Fruit fly (Drosophila melanogaster): ENCODE data around the gene velo.

Gene velo

DNA sequence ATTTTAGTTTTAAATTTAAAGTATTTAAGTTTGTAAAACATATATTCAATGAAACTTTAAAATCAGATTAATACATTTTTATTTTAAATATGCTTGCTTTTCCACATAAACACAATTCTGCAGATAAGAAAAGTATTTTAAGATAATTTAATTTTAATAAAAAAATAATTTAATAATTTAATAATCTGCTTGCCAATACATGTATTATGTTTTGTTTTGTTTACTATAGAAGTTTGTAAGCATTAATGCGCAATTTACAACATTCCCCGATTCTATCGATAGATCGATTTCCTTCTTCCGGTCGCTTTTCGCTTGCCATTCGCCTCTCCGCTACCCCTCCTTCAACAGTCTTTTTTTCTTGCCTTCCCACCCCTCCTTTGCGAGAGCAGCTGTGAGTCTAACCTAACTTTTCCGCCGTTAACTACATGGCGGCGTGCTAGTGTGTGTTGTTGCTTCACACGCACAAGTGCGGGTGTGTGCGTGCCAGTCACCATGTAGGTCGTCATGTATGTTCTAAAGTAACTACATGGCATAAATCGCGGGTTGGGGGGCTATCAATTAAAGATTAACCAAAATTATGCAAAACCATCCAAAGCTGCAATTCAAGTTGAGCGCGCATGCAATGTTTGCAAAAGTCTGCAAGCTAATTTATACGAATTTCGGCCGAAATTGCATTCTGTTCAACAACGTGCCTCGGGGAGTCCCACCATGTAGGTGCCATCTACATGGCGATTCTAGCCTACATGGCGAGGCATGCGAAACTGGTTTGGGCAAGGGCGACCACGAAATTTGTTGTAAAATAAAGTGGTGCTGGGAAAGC, 9.0 kb downstream of the velo start (continued):
- TF ChIP-seq CG3032 (tag; optimal IDR thresholded peaks at IDR 0.05) (peak; percentile 33), CG16779 (tag; optimal IDR thresholded peaks at IDR 0.05) (no peak), CG34406 (GFP tag; optimal IDR thresholded peaks at IDR 0.05) (peak; percentile 4), esn (GFP tag; optimal IDR thresholded peaks at IDR 0.05) (no peak), Hr39 (GFP tag; optimal IDR thresholded peaks at IDR 0.05) (no peak), Blimp-1 (GFP tag; optimal IDR thresholded peaks at IDR 0.05) (peak; percentile 9), Ets21C (GFP tag; optimal IDR thresholded peaks at IDR 0.05) (no peak), CG3919 (GFP tag; optimal IDR thresholded peaks at IDR 0.05) (peak; percentile 15), OdsH (GFP tag; optimal IDR thresholded peaks at IDR 0.05) (no peak), CG10631 (GFP tag; optimal IDR thresholded peaks at IDR 0.05) (peak; percentile 15), CG31627 (GFP tag; optimal IDR thresholded peaks at IDR 0.05) (peak; percentile 15), CG8632 (GFP tag; optimal IDR thresholded peaks at IDR 0.05) (no peak), acj6 (GFP tag; optimal IDR thresholded peaks at IDR 0.05) (no peak), Sox15 (GFP tag; optimal IDR thresholded peaks at IDR 0.05) (no peak), spab (GFP tag; optimal IDR thresholded peaks at IDR 0.05) (no peak), fd85E (GFP tag; optimal IDR thresholded peaks at IDR 0.05) (no peak)

dm6 chr3L:6742974-6743345, 9.6 kb downstream of the velo start, which contains the start of gene dikar:
Gene dikar (minus strand): TSS chr3L:6743164.
- TF ChIP-seq Ets96B (tag; optimal IDR thresholded peaks at IDR 0.05) (no peak), Met (GFP tag; optimal IDR thresholded peaks at IDR 0.05) (peak; percentile 18), CG3919 (GFP tag; optimal IDR thresholded peaks at IDR 0.05) (no peak), Eip78C (GFP tag) (no peak), cyc (GFP tag; optimal IDR thresholded peaks at IDR 0.05) (peak; percentile 12), Hr4 (GFP tag; optimal IDR thresholded peaks at IDR 0.05) (no peak), spab (GFP tag; optimal IDR thresholded peaks at IDR 0.05) (no peak), Hr39 (GFP tag; optimal IDR thresholded peaks at IDR 0.05) (no peak), pdm3 (GFP tag; optimal IDR thresholded peaks at IDR 0.05) (no peak), CG10631 (GFP tag; optimal IDR thresholded peaks at IDR 0.05) (no peak), Blimp-1 (GFP tag; optimal IDR thresholded peaks at IDR 0.05) (no peak), CG6276 (GFP tag; optimal IDR thresholded peaks at IDR 0.05) (no peak), Ets21C (GFP tag; optimal IDR thresholded peaks at IDR 0.05) (no peak), net (GFP tag; optimal IDR thresholded peaks at IDR 0.05) (no peak), CG8319 (GFP tag; optimal IDR thresholded peaks at IDR 0.05) (no peak), dsx (GFP tag; optimal IDR thresholded peaks at IDR 0.05; ENCODE audit: poor library complexity, severe bottlenecking) (peak; percentile 9), CG6854 (GFP tag; optimal IDR thresholded peaks at IDR 0.05) (peak; percentile 32), CG8632 (GFP tag; optimal IDR thresholded peaks at IDR 0.05) (no peak), Hr38 (GFP tag; optimal IDR thresholded peaks at IDR 0.05) (no peak), CG32006 (GFP tag; optimal IDR thresholded peaks at IDR 0.05) (peak; percentile 33), svp (GFP tag) (no peak), esn (GFP tag; optimal IDR thresholded peaks at IDR 0.05) (peak; percentile 15), CG8119 (GFP tag; IDR thresholded peaks at IDR 0.05) (no peak), CG3032 (tag; optimal IDR thresholded peaks at IDR 0.05) (peak; percentile 40), fd59A (GFP tag; optimal IDR thresholded peaks at IDR 0.05) (no peak), CG9139 (GFP tag; optimal IDR thresholded peaks at IDR 0.05) (no peak), CG34406 (GFP tag; optimal IDR thresholded peaks at IDR 0.05) (no peak), Eip93F (GFP tag; optimal IDR thresholded peaks at IDR 0.05) (no peak), Eip75B (GFP tag; optimal IDR thresholded peaks at IDR 0.05) (peak; percentile 1), dac (GFP tag; optimal IDR thresholded peaks at IDR 0.05) (no peak), CG4318 (GFP tag; optimal IDR thresholded peaks at IDR 0.05) (no peak), salr (GFP tag; optimal IDR thresholded peaks at IDR 0.05) (no peak), CG10669 (GFP tag; optimal IDR thresholded peaks at IDR 0.05) (no peak), Sox14 (GFP tag; optimal IDR thresholded peaks at IDR 0.05) (no peak), CG15336 (GFP tag; IDR thresholded peaks at IDR 0.05) (peak; percentile 23; the same call in 1 of the 2 replicates), acj6 (GFP tag; optimal IDR thresholded peaks at IDR 0.05) (peak; percentile 7), CG6163 (GFP tag; IDR thresholded peaks at IDR 0.05) (no peak), CG6808 (GFP tag; optimal IDR thresholded peaks at IDR 0.05) (no peak), CG11294 (GFP tag; IDR thresholded peaks at IDR 0.05) (no peak), fkh (GFP tag; optimal IDR thresholded peaks at IDR 0.05) (no peak), Sox15 (GFP tag; optimal IDR thresholded peaks at IDR 0.05) (no peak), vri (GFP tag; optimal IDR thresholded peaks at IDR 0.05) (no peak), Gug (GFP tag; IDR thresholded peaks at IDR 0.05) (no peak), CG16779 (tag; optimal IDR thresholded peaks at IDR 0.05) (no peak), OdsH (GFP tag; optimal IDR thresholded peaks at IDR 0.05) (peak; percentile 44)

All from whole organism, prepupa.